Fruit fly (Drosophila melanogaster): ENCODE results near the gene Hsc20.

- TF ChIP-seq CG2116 (GFP tag; optimal IDR thresholded peaks at IDR 0.05) (no peak), CG12299 (tag; optimal IDR thresholded peaks at IDR 0.05) (no peak), HLH3B (GFP tag; IDR thresholded peaks at IDR 0.05) (no peak), danr (GFP tag; IDR thresholded peaks at IDR 0.05) (no peak), bigmax (GFP tag; optimal IDR thresholded peaks at IDR 0.05) (no peak), cato (GFP tag; optimal IDR thresholded peaks at IDR 0.05; ENCODE audit: borderline replicate concordance) (no peak), Dad (GFP tag; optimal IDR thresholded peaks at IDR 0.05) (no peak), ci (GFP tag; IDR thresholded peaks at IDR 0.05) (no peak), CG13123 (GFP tag; optimal IDR thresholded peaks at IDR 0.05) (no peak), CG8478 (optimal IDR thresholded peaks at IDR 0.05) (no peak)
These were observed 44.2 kb downstream of the Hsc20 start, which contains the start of gene CG13065 for dm6 chr3L:16277135-16277534.

Data from whole organism, embryonic.